Worm (Caenorhabditis elegans): ENCODE results near the gene F54E4.3.

Gene F54E4.3

DNA sequence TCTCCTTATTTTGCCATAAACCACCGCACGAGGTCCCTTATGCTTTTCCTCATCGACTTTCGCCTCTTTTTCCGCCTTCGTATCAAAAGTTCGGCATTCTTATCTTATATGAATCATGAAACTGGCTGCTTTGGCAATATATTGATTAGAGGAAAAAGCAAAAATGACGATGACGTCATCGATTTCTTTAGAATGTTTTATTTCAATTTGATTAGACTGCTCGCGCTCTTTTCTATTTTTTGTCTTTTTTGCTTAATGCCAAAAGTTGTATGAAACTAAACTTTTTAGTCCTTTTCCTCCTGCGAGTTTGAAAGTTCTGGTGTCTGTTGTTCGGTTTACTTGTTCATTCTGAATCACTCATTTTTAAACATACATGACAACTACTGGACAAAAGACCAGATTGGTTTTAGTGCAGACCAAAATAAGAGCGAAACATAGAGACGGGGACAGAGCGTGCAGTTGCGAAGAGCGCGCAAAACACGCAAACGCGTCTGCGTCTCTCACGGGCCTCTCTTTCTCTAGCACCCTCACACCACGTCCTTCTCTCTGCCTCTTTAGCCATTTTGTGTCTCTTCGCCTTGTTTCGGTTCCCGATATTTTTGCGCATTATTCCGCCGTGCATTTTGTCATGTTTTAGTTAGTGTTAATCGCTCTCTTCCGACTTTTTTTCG is 26.0 kb downstream of the F54E4.3 start (continued):
- peak; percentile 32; the same call in 1 of the 2 replicates for TF ChIP-seq grh-1 (GFP tag; IDR thresholded peaks at IDR 0.05)
- no peak for TF ChIP-seq tlp-1 (tag; optimal IDR thresholded peaks at IDR 0.05)
- no peak for TF ChIP-seq nhr-19 (GFP tag; conservative IDR thresholded peaks at IDR 0.05)
- TF ChIP-seq pax-3 (tag; optimal IDR thresholded peaks at IDR 0.05): no peak
- TF ChIP-seq skn-1 (tag; optimal IDR thresholded peaks at IDR 0.05): no peak
- TF ChIP-seq egl-27 (tag; optimal IDR thresholded peaks at IDR 0.05): no peak
- peak; percentile 86 for TF ChIP-seq lin-14 (GFP tag; optimal IDR thresholded peaks at IDR 0.05)
- peak; percentile 83 for TF ChIP-seq snu-23 (GFP tag; optimal IDR thresholded peaks at IDR 0.05)
- peak; percentile 25 to 49 for TF ChIP-seq lin-35 (GFP tag; optimal IDR thresholded peaks at IDR 0.05)
- TF ChIP-seq nhr-71 (tag; optimal IDR thresholded peaks at IDR 0.05): peak; percentile 68
- TF ChIP-seq nhr-47 (tag; optimal IDR thresholded peaks at IDR 0.05): peak; percentile 59
- peak; percentile 23 for TF ChIP-seq isw-1 (GFP tag; IDR thresholded peaks at IDR 0.05)
- TF ChIP-seq nhr-77 (tag; optimal IDR thresholded peaks at IDR 0.05): no peak
- TF ChIP-seq efl-1 (optimal IDR thresholded peaks at IDR 0.05): peak in 1 of 2 experiments; percentile 72
- no peak for TF ChIP-seq efl-1 (GFP tag; optimal IDR thresholded peaks at IDR 0.05 in 1 of 2)
- no peak for TF ChIP-seq ama-1 (optimal IDR thresholded peaks at IDR 0.05)
- TF ChIP-seq unc-86 (tag; optimal IDR thresholded peaks at IDR 0.05): peak; percentile 46
- TF ChIP-seq mdl-1 (tag; optimal IDR thresholded peaks at IDR 0.05): peak in 1 of 2 experiments; percentile 66
- no peak for TF ChIP-seq C16A3.4 (tag; optimal IDR thresholded peaks at IDR 0.05)
- TF ChIP-seq ceh-82 (tag; optimal IDR thresholded peaks at IDR 0.05): peak; percentile 22 to 83 (median 61)
- no peak for TF ChIP-seq lir-3 (tag; optimal IDR thresholded peaks at IDR 0.05; ENCODE audit: poor library complexity)
- no peak for TF ChIP-seq mef-2 (tag; optimal IDR thresholded peaks at IDR 0.05)
- TF ChIP-seq Y116A8C.19 (tag; optimal IDR thresholded peaks at IDR 0.05; ENCODE audit: borderline replicate concordance): no peak
- no peak for TF ChIP-seq sup-37 (GFP tag; optimal IDR thresholded peaks at IDR 0.05)
- no peak for TF ChIP-seq ets-5 (GFP tag; IDR thresholded peaks at IDR 0.05)
- no peak for TF ChIP-seq hpl-2 (GFP tag; optimal IDR thresholded peaks at IDR 0.05)
- no peak for TF ChIP-seq ces-1 (GFP tag; optimal IDR thresholded peaks at IDR 0.05)

DNA sequence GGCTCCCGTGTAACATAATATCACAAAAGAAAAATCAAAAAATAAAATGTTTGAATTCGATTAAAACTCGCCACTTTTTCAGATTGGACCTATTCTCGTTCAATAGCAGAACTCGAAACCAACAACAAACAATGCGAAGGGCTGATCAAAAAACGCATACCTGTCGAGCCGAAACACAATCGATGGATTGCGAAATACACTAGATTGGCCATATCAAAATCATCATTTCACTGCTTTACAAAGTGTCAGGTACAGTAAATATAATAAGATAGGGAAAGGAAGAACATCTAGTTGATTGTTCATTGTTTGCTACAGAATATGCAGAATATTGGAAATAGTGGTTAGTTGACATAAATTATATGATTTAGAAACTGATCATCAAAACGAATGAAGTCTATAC is 28.5 kb downstream of the F54E4.3 start:
- TF ChIP-seq vab-15 (tag; optimal IDR thresholded peaks at IDR 0.05): no peak
- TF ChIP-seq nhr-28 (tag; optimal IDR thresholded peaks at IDR 0.05): no peak
- no peak for TF ChIP-seq ces-1 (GFP tag; optimal IDR thresholded peaks at IDR 0.05)
- TF ChIP-seq unc-30 (tag; optimal IDR thresholded peaks at IDR 0.05): no peak
- TF ChIP-seq mef-2 (tag; optimal IDR thresholded peaks at IDR 0.05): no peak
- no peak for TF ChIP-seq hlh-17 (GFP tag; optimal IDR thresholded peaks at IDR 0.05; ENCODE audit: borderline replicate concordance)
- TF ChIP-seq nhr-76 (tag; optimal IDR thresholded peaks at IDR 0.05): no peak
- no peak for TF ChIP-seq nhr-20 (tag; optimal IDR thresholded peaks at IDR 0.05)
- TF ChIP-seq C04F5.9 (tag; optimal IDR thresholded peaks at IDR 0.05): no peak
- TF ChIP-seq hlh-4 (tag; optimal IDR thresholded peaks at IDR 0.05): no peak
- no peak for TF ChIP-seq egl-27 (tag; optimal IDR thresholded peaks at IDR 0.05)
- no peak for TF ChIP-seq tlp-1 (tag; optimal IDR thresholded peaks at IDR 0.05)
- TF ChIP-seq tbx-2 (tag; optimal IDR thresholded peaks at IDR 0.05): no peak
- no peak for TF ChIP-seq hpl-2 (GFP tag; optimal IDR thresholded peaks at IDR 0.05)
- no peak for TF ChIP-seq lin-35 (GFP tag; optimal IDR thresholded peaks at IDR 0.05)
- TF ChIP-seq unc-130 (tag; optimal IDR thresholded peaks at IDR 0.05): no peak

DNA sequence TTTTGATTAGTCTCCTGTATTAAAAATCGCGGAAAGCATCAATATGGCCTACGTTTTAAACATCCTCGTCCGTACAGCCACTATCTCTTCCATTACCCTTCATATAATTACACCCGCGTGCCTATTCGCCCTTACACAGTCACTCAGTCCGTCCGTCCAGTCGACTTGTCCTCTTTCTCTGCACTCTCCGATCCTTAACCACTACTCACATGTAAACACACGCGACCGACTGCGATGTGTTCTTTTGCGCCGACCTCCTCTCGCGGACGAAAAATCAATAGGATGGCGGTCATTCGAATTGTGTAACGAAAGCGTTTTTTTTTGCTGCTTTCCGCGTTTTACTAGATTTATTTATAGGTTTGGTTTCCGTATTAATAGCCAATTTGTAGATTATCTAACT is 33.5 kb downstream of the F54E4.3 start, which contains the start of gene eor-2:
TSS of gene eor-2 (plus strand) at position 342 of the 400 bp plus-strand sequence.
- TF ChIP-seq nhr-84 (tag; optimal IDR thresholded peaks at IDR 0.05): no peak
- no peak for TF ChIP-seq tlp-1 (tag; optimal IDR thresholded peaks at IDR 0.05)
- peak; percentile 5; the same call in 1 of the 2 replicates for TF ChIP-seq isw-1 (GFP tag; IDR thresholded peaks at IDR 0.05)
- TF ChIP-seq ceh-90 (tag; optimal IDR thresholded peaks at IDR 0.05): no peak
- no peak for TF ChIP-seq zip-4 (GFP tag; optimal IDR thresholded peaks at IDR 0.05)
- TF ChIP-seq pqm-1 (tag; optimal IDR thresholded peaks at IDR 0.05): no peak
- peak; percentile 42 for TF ChIP-seq dsc-1 (tag; optimal IDR thresholded peaks at IDR 0.05)
- peak; percentile 78 for TF ChIP-seq blmp-1 (tag; optimal IDR thresholded peaks at IDR 0.05)
- TF ChIP-seq nhr-28 (tag; optimal IDR thresholded peaks at IDR 0.05): no peak
- TF ChIP-seq nhr-19 (GFP tag; conservative IDR thresholded peaks at IDR 0.05): peak; percentile 59
- TF ChIP-seq efl-1 (optimal IDR thresholded peaks at IDR 0.05): peak; percentile 24 to 49
- TF ChIP-seq efl-1 (GFP tag; optimal IDR thresholded peaks at IDR 0.05 in 1 of 2): peak; percentile 40 to 93
- TF ChIP-seq egl-13 (tag; optimal IDR thresholded peaks at IDR 0.05): no peak
- peak; percentile 16 for TF ChIP-seq C16A3.4 (tag; optimal IDR thresholded peaks at IDR 0.05)
- no peak for TF ChIP-seq sptf-1 (tag; optimal IDR thresholded peaks at IDR 0.05)
- TF ChIP-seq lin-39 (tag; optimal IDR thresholded peaks at IDR 0.05): no peak
- TF ChIP-seq grh-1 (GFP tag; IDR thresholded peaks at IDR 0.05): no peak
- TF ChIP-seq ces-1 (GFP tag; optimal IDR thresholded peaks at IDR 0.05): no peak
- TF ChIP-seq efl-3 (GFP tag; optimal IDR thresholded peaks at IDR 0.05): no peak
- TF ChIP-seq C04F5.9 (tag; optimal IDR thresholded peaks at IDR 0.05): no peak
- TF ChIP-seq mdl-1 (tag; optimal IDR thresholded peaks at IDR 0.05): peak; percentile 19 to 96
- TF ChIP-seq lsy-2 (tag; optimal IDR thresholded peaks at IDR 0.05): peak; percentile 47 to 65
- TF ChIP-seq swsn-7 (tag; optimal IDR thresholded peaks at IDR 0.05): peak; percentile 68
